Worm (Caenorhabditis elegans) whole organism, midembryonic: ENCODE results near the gene trr-1.

ENCODE experiments used
- flt-1 ChIP-seq: fragments of 200-800 bp; sonication (Bioruptor generic); IDR thresholded peaks from 2 replicates; pipeline ENCODE4 v1.3.6; 2022; ENCODE audit warnings: missing genetic modification characterization, missing compliant biosample characterization
- ref-1 ChIP-seq: fragments of 200-800 bp; sonication (Bioruptor generic); conservative IDR thresholded peaks from 2 replicates; pipeline ENCODE4 v1.3.6; 2022; ENCODE audit warnings: missing genetic modification reagents, missing genetic modification characterization, missing compliant biosample characterization
- ztf-23 ChIP-seq: fragments of 200-800 bp; sonication (Bioruptor generic); IDR thresholded peaks from 2 replicates; pipeline ENCODE4 v1.3.6; 2022; ENCODE audit warnings: missing genetic modification reagents, missing genetic modification characterization, missing compliant biosample characterization
- ztf-29 ChIP-seq: fragments of 200-800 bp; sonication (Bioruptor generic); IDR thresholded peaks from 2 replicates; pipeline ENCODE4 v1.3.6; 2022; ENCODE audit warnings: missing genetic modification reagents, missing genetic modification characterization, missing compliant biosample characterization

- TF ChIP-seq ztf-29 (GFP tag; lab: Robert Waterston, UW) (no peak), ref-1 (no peak), flt-1 (GFP tag; lab: Robert Waterston, UW) (no peak), ztf-23 (GFP tag; lab: Robert Waterston, UW) (no peak)
These were observed at the start of gene trr-1, which contains the start of gene C47D12.2 for ce11 chrII:11675877-11676473.
